Worm (Caenorhabditis elegans) whole organism, L4 larva: ENCODE data around the gene sre-3.

Experiments used
- F26F4.8 ChIP-seq: fragments of 200-800 bp; sonication (Bioruptor generic); conservative IDR thresholded peaks from 2 replicates; pipeline ENCODE4 v1.3.6; 2022; ENCODE audit warnings: missing genetic modification characterization, missing compliant biosample characterization
- R02D3.7 ChIP-seq: fragments of 150-350 bp; sonication (generic microtip); optimal IDR thresholded peaks from 3 replicates; lab custom pipeline; 2014; ENCODE audit warnings: missing biosample characterization, missing genetic modification characterization
- ceh-44 ChIP-seq: fragments of 200-800 bp; sonication (Bioruptor generic); IDR thresholded peaks from 2 replicates; pipeline ENCODE4 v1.3.6; 2022; ENCODE audit warnings: missing genetic modification reagents, missing genetic modification characterization, missing compliant biosample characterization
- ceh-62 ChIP-seq: sonication (generic microtip); optimal IDR thresholded peaks from 2 replicates; lab custom pipeline; 2017; ENCODE audit warnings: missing biosample characterization, missing genetic modification characterization
- duxl-1 ChIP-seq: sonication (generic microtip); optimal IDR thresholded peaks from 2 replicates; lab custom pipeline; 2016; ENCODE audit warnings: mild to moderate bottlenecking, missing genetic modification characterization, moderate library complexity, missing compliant biosample characterization; ENCODE audit not compliant: poor library complexity
- gei-8 ChIP-seq: fragments of 200-800 bp; sonication (Bioruptor generic); optimal IDR thresholded peaks from 2 replicates; lab custom pipeline; 2018; ENCODE audit warnings: mild to moderate bottlenecking, missing genetic modification characterization, missing compliant biosample characterization
- hlh-30 ChIP-seq: sonication (generic microtip); optimal IDR thresholded peaks from 2 replicates; lab custom pipeline; 2017; ENCODE audit warnings: antibody characterized with exemption, mild to moderate bottlenecking, missing genetic modification characterization, missing compliant biosample characterization; ENCODE audit not compliant: insufficient read depth
- lir-3 ChIP-seq: sonication (generic microtip); optimal IDR thresholded peaks from 2 replicates; lab custom pipeline; 2016; ENCODE audit warnings: mild to moderate bottlenecking, missing genetic modification characterization, missing compliant biosample characterization
- lsy-2 ChIP-seq, 2 experiments: fragments of 150-350 bp in 1 of 2; sonication (generic microtip) in 1 of 2; optimal IDR thresholded peaks; 2 replicates each; lab custom pipeline; 2014 to 2017; ENCODE audit warnings: missing biosample characterization in 2 of 2, missing genetic modification characterization in 2 of 2
- nhr-28 ChIP-seq: fragments of 150-350 bp; optimal IDR thresholded peaks from 2 replicates; lab custom pipeline; 2014; ENCODE audit warnings: missing biosample characterization, missing genetic modification characterization
- nhr-42 ChIP-seq: fragments of 200-800 bp; sonication (Bioruptor generic); IDR thresholded peaks from 2 replicates; pipeline ENCODE4 v1.3.6; 2022; ENCODE audit warnings: missing genetic modification characterization, missing compliant biosample characterization
- php-3 ChIP-seq: fragments of 200-800 bp; sonication (Bioruptor generic); IDR thresholded peaks from 2 replicates; pipeline ENCODE4 v1.3.6; 2022; ENCODE audit warnings: missing genetic modification reagents, missing genetic modification characterization, missing compliant biosample characterization
- pqm-1 ChIP-seq: sonication (generic microtip); optimal IDR thresholded peaks from 2 replicates; lab custom pipeline; 2017; ENCODE audit warnings: missing biosample characterization, missing genetic modification characterization
- unc-130 ChIP-seq: sonication (generic microtip); optimal IDR thresholded peaks from 2 replicates; lab custom pipeline; 2016; ENCODE audit warnings: missing genetic modification reagents, missing genetic modification characterization, missing compliant biosample characterization

- no peak for TF ChIP-seq ceh-62
- TF ChIP-seq duxl-1 (tag; lab: Kevin White, UChicago): no peak
- no peak for TF ChIP-seq ceh-44
- no peak for TF ChIP-seq lsy-2 (tag; optimal IDR thresholded peaks at IDR 0.05; lab: Kevin White, UChicago)
- TF ChIP-seq hlh-30 (tag; lab: Kevin White, UChicago): no peak
- no peak for TF ChIP-seq nhr-42 (GFP tag; lab: Robert Waterston, UW)
- no peak for TF ChIP-seq php-3 (GFP tag; lab: Robert Waterston, UW)
- TF ChIP-seq unc-130 (GFP tag; lab: Kevin White, UChicago): no peak
- no peak for TF ChIP-seq nhr-28
- no peak for TF ChIP-seq F26F4.8 (GFP tag; lab: Robert Waterston, UW)
- no peak for TF ChIP-seq R02D3.7 (tag; lab: Kevin White, UChicago)
- TF ChIP-seq pqm-1 (tag; lab: Kevin White, UChicago): no peak
- no peak for TF ChIP-seq gei-8 (GFP tag; lab: Kevin White, UChicago)
- TF ChIP-seq lir-3 (tag; lab: Kevin White, UChicago): no peak
Measured at ce11 chrII:7402625-7403024, 17.1 kb downstream of the sre-3 start, which contains the start of gene nas-7.
